Worm (Caenorhabditis elegans): ENCODE data around the gene Y46B2A.4.
"Not testable (repeated sequence)": the region's sequence is repeated elsewhere in the genome, so short reads cannot be mapped to it uniquely, and the experiment has no call there.

Gene Y46B2A.4

DNA sequence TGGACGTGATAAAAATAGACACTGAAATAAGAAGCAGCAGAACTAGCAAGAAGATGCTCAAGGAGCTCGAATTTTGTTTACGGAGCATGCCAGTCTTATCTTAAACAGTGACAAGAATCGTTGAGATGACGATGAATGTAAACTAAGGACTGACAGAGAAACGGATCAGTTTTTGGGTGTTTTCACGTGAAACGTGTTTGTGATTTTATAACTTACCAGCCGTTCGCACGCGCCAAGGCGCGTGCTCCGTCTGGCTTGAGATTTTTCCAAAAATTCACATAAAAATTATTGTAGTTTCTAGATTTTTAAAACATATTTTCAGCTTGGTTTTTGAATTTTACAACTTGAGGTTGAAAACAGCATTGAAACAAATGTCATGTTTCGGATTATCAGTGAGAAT is 11.1 kb upstream of the Y46B2A.4 start, which contains the start of gene F28A10.5:
F28A10.5 (minus strand) TSS at position 101 of the 400 bp plus-strand sequence.
- TF ChIP-seq tbx-2, egl-27, ceh-28 (tag; optimal IDR thresholded peaks at IDR 0.05): not testable (repeated sequence)

DNA sequence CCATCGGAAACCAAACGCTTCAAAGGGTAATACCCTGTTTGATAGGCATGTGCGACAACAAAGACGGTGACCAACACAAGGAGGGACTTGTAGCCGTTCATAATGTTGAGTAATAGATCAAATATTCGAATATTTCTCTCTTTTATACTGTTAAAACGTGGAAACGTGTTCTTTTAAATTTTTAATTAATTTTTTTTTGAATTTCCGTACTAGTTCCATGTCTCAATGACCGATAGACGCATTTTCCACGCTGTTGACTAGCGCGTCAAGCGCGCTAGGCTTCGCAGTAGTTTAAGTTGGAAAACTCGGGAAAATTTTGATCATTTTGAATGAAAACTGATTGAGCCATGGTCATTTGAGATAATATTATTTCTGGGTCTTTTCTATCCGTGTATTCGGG is 5.1 kb downstream of the Y46B2A.4 start, which contains the start of gene Y46B2A.3:
Y46B2A.3 (minus strand) TSS at position 101 of the 400 bp plus-strand sequence.
- no peak for TF ChIP-seq hmg-11 (tag; optimal IDR thresholded peaks at IDR 0.05)
- no peak for TF ChIP-seq aly-2 (tag; optimal IDR thresholded peaks at IDR 0.05)
- TF ChIP-seq tbx-2 (tag; optimal IDR thresholded peaks at IDR 0.05) = no peak
- no peak for TF ChIP-seq elt-3 (tag; optimal IDR thresholded peaks at IDR 0.05)
- no peak for TF ChIP-seq elt-1 (tag; optimal IDR thresholded peaks at IDR 0.05)
- TF ChIP-seq ceh-28 (tag; optimal IDR thresholded peaks at IDR 0.05) = no peak
- TF ChIP-seq nhr-12 (tag; optimal IDR thresholded peaks at IDR 0.05) = no peak
- TF ChIP-seq unc-39 (tag; optimal IDR thresholded peaks at IDR 0.05) = no peak
- TF ChIP-seq nfya-1 (tag; optimal IDR thresholded peaks at IDR 0.05; ENCODE audit: insufficient read depth) = no peak
- no peak for TF ChIP-seq nhr-43 (tag; optimal IDR thresholded peaks at IDR 0.05; ENCODE audit: poor library complexity, severe bottlenecking)
- no peak for TF ChIP-seq nhr-11 (tag; optimal IDR thresholded peaks at IDR 0.05)
- TF ChIP-seq nhr-25 (tag; optimal IDR thresholded peaks at IDR 0.05) = no peak
- TF ChIP-seq unc-62 (GFP tag; optimal IDR thresholded peaks at IDR 0.05) = no peak

ce11 chrII:868240-868864 is 6.7 kb downstream of the Y46B2A.4 start, which contains the start of gene fbxc-51:
TSS of gene fbxc-51 (plus strand) at chrII:868814.
- no peak for TF ChIP-seq ceh-82 (tag; optimal IDR thresholded peaks at IDR 0.05)
- no peak for TF ChIP-seq jun-1 (tag; optimal IDR thresholded peaks at IDR 0.05)
- TF ChIP-seq ceh-28 (tag; optimal IDR thresholded peaks at IDR 0.05) = no peak
- no peak for TF ChIP-seq sea-2 (GFP tag; optimal IDR thresholded peaks at IDR 0.05)
- TF ChIP-seq aly-2 (tag; optimal IDR thresholded peaks at IDR 0.05) = no peak
- TF ChIP-seq daf-12 (tag; optimal IDR thresholded peaks at IDR 0.05) = no peak
- TF ChIP-seq R02D3.7 (tag; optimal IDR thresholded peaks at IDR 0.05) = no peak
- no peak for TF ChIP-seq zag-1 (tag; optimal IDR thresholded peaks at IDR 0.05)
- TF ChIP-seq pha-4 (tag; optimal IDR thresholded peaks at IDR 0.05) = no peak

ce11 chrII:869316-869715 is 7.7 kb downstream of the Y46B2A.4 start:
- TF ChIP-seq pqm-1 (tag; optimal IDR thresholded peaks at IDR 0.05) (no peak), aly-2 (tag; optimal IDR thresholded peaks at IDR 0.05) (no peak)

- TF ChIP-seq nhr-67 (tag; optimal IDR thresholded peaks at IDR 0.05) (no peak), lin-39 (tag; optimal IDR thresholded peaks at IDR 0.05) (peak; percentile 4), ceh-28 (tag; optimal IDR thresholded peaks at IDR 0.05) (no peak), nhr-12 (tag; optimal IDR thresholded peaks at IDR 0.05) (no peak), nhr-28 (tag; optimal IDR thresholded peaks at IDR 0.05) (no peak), snpc-4 (tag; optimal IDR thresholded peaks at IDR 0.05) (peak; percentile 73), eor-1 (tag; optimal IDR thresholded peaks at IDR 0.05) (no peak), nfya-1 (tag; optimal IDR thresholded peaks at IDR 0.05; ENCODE audit: insufficient read depth) (no peak), mdl-1 (tag; optimal IDR thresholded peaks at IDR 0.05) (no peak), ztf-4 (tag; optimal IDR thresholded peaks at IDR 0.05) (no peak), pha-4 (tag; optimal IDR thresholded peaks at IDR 0.05) (peak; percentile 44), elt-2 (tag; optimal IDR thresholded peaks at IDR 0.05) (peak; percentile 31), fkh-2 (tag; optimal IDR thresholded peaks at IDR 0.05) (no peak), lsy-12 (tag; optimal IDR thresholded peaks at IDR 0.05) (no peak), nhr-77 (tag; optimal IDR thresholded peaks at IDR 0.05) (no peak), nhr-25 (tag; optimal IDR thresholded peaks at IDR 0.05) (no peak), mml-1 (tag; optimal IDR thresholded peaks at IDR 0.05) (no peak), lin-15B (tag; optimal IDR thresholded peaks at IDR 0.05) (peak; percentile 54), elt-1 (tag; optimal IDR thresholded peaks at IDR 0.05) (peak; percentile 6), nhr-43 (tag; optimal IDR thresholded peaks at IDR 0.05; ENCODE audit: poor library complexity, severe bottlenecking) (no peak), ceh-82 (tag; optimal IDR thresholded peaks at IDR 0.05) (no peak), aly-2 (tag; optimal IDR thresholded peaks at IDR 0.05) (no peak), nhr-11 (tag; optimal IDR thresholded peaks at IDR 0.05) (no peak), pqm-1 (tag; optimal IDR thresholded peaks at IDR 0.05) (peak; percentile 10), fos-1 (tag; optimal IDR thresholded peaks at IDR 0.05) (no peak), hmg-11 (tag; optimal IDR thresholded peaks at IDR 0.05) (no peak)
These were observed 11.5 kb downstream of the Y46B2A.4 start, which contains the start of gene alg-2 for ce11 chrII:872993-873787. TSS of gene alg-2 (plus strand) at chrII:873212.
